Worm (Caenorhabditis elegans): ENCODE results near the gene srw-1.

DNA sequence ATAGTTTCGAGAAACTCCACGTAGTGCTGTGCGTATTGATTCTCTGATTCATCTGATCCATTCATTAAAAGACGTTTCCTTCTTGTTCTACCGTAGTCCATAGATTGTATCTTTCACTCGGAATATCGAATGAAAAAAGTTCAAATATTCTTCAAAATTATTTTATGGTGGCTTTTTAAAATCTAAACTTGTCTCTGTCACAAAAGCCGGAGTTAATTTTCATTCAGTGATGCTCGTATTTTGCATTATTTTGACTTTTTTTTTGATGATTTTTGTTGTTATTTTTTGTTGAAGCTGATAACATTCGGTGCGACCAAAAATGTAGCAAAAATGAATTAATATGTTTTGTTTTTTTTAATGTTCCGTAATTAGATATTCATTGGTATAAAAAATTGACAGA is 37.6 kb downstream of the srw-1 start, which contains the start of gene nhr-164:
- no peak for TF ChIP-seq pqm-1 (tag; optimal IDR thresholded peaks at IDR 0.05)
- no peak for TF ChIP-seq ama-1 (optimal IDR thresholded peaks at IDR 0.05)
- TF ChIP-seq set-16 (GFP tag; IDR thresholded peaks at IDR 0.05) = no peak
- TF ChIP-seq lin-13 (GFP tag; optimal IDR thresholded peaks at IDR 0.05) = no peak
- TF ChIP-seq lim-7 (GFP tag; IDR thresholded peaks at IDR 0.05) = no peak
- no peak for TF ChIP-seq zag-1 (tag; optimal IDR thresholded peaks at IDR 0.05)
- no peak for TF ChIP-seq daf-12 (tag; optimal IDR thresholded peaks at IDR 0.05)
- TF ChIP-seq nhr-28 (tag; optimal IDR thresholded peaks at IDR 0.05) = no peak
- TF ChIP-seq snpc-4 (tag; optimal IDR thresholded peaks at IDR 0.05) = no peak
- TF ChIP-seq lin-39 (tag; optimal IDR thresholded peaks at IDR 0.05) = no peak
- TF ChIP-seq hif-1 (tag; optimal IDR thresholded peaks at IDR 0.05) = no peak
- no peak for TF ChIP-seq F26F4.8 (GFP tag; conservative IDR thresholded peaks at IDR 0.05)
- no peak for TF ChIP-seq dmd-9 (GFP tag; IDR thresholded peaks at IDR 0.05)

All from whole organism, L4 larva.